2 fruit fly cellular contexts compared by ENCODE assay signal in the genomic region with DNA sequence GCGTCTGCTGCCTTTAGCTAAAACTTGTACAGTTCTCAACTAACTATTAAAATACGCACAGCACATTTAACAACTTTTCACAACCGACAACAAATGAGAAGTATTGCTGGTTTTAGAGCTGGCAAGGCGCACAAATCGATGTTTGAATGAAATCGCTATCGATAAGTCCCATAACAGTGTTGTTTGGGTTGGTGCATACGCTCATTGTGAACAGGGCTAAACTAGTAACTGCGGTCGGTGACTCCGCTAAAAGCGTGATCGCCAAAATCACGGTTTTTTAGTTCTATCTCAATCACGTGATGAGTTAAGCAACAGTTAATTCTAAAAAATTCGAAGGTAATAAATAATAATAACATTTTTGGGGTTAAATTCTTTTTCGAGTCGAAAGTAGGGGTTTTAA.
TF ChIP-seq lines count a peak whose summit lies in the region.

A gene (minus strand): TSS at position 110 of the 400 bp plus-strand sequence.

TF ChIP-seq in whole organism, adult, 20 proteins besides CTCF, POLR2A, EP300 and RAD21 (continued from another document):
- peak; percentile 59 for TF ChIP-seq Mnt (GFP tag; optimal IDR thresholded peaks at IDR 0.05; lab: Kevin White, UChicago)
- peak; percentile 30 for TF ChIP-seq CG1620 (GFP tag; optimal IDR thresholded peaks at IDR 0.05; lab: Kevin White, UChicago)

TF ChIP-seq in whole organism, embryonic, 481 proteins besides CTCF, POLR2A, EP300 and RAD21 (continued from another document and continues in another):
- peak; percentile 58 for TF ChIP-seq Mad (GFP tag; optimal IDR thresholded peaks at IDR 0.05; lab: Kevin White, UChicago)
- TF ChIP-seq CG4617 (GFP tag; optimal IDR thresholded peaks at IDR 0.05; lab: Kevin White, UChicago; ENCODE audit: borderline replicate concordance): peak; percentile 82
- TF ChIP-seq fru (optimal IDR thresholded peaks at IDR 0.05; lab: Kevin White, UChicago): no peak
- peak; percentile 38 for TF ChIP-seq sug (tag; optimal IDR thresholded peaks at IDR 0.05; lab: Kevin White, UChicago)
- TF ChIP-seq pzg (GFP tag; optimal IDR thresholded peaks at IDR 0.05; lab: Kevin White, UChicago): peak; percentile 97
- TF ChIP-seq dmrt99B (tag; optimal IDR thresholded peaks at IDR 0.05; lab: Kevin White, UChicago): no peak
- TF ChIP-seq CG3838 (GFP tag; optimal IDR thresholded peaks at IDR 0.05; lab: Kevin White, UChicago): no peak
- no peak for TF ChIP-seq CG11085 (GFP tag; IDR thresholded peaks at IDR 0.05; lab: Robert Waterston, UW)
- no peak for TF ChIP-seq CG5953 (GFP tag; IDR thresholded peaks at IDR 0.05; lab: Robert Waterston, UW)
- no peak for TF ChIP-seq CG10431 (GFP tag; optimal IDR thresholded peaks at IDR 0.05; lab: Kevin White, UChicago)
- TF ChIP-seq Oaz (GFP tag; IDR thresholded peaks at IDR 0.05; lab: Robert Waterston, UW): no peak
- TF ChIP-seq exex (tag; optimal IDR thresholded peaks at IDR 0.05; lab: Kevin White, UChicago): no peak
- TF ChIP-seq prd (optimal IDR thresholded peaks at IDR 0.05; lab: Kevin White, UChicago): no peak
- TF ChIP-seq prd (GFP tag; IDR thresholded peaks at IDR 0.05; lab: Robert Waterston, UW): no peak
- TF ChIP-seq Blimp-1 (GFP tag; optimal IDR thresholded peaks at IDR 0.05; lab: Kevin White, UChicago): no peak
- no peak for TF ChIP-seq da (GFP tag; optimal IDR thresholded peaks at IDR 0.05; lab: Kevin White, UChicago)
- TF ChIP-seq scrt (GFP tag; optimal IDR thresholded peaks at IDR 0.05; lab: Kevin White, UChicago): peak; percentile 65
- no peak for TF ChIP-seq Six4 (GFP tag; optimal IDR thresholded peaks at IDR 0.05; lab: Kevin White, UChicago)
- no peak for TF ChIP-seq PHDP (tag; optimal IDR thresholded peaks at IDR 0.05; lab: Kevin White, UChicago)
- no peak for TF ChIP-seq fd64A (GFP tag; optimal IDR thresholded peaks at IDR 0.05; lab: Kevin White, UChicago)
- peak; percentile 72; the same call in 2 of the 4 replicates for TF ChIP-seq chinmo (GFP tag; IDR thresholded peaks at IDR 0.05; lab: Robert Waterston, UW; ENCODE audit: partially characterized antibody)
- TF ChIP-seq CG18619 (GFP tag; optimal IDR thresholded peaks at IDR 0.05; lab: Kevin White, UChicago): no peak
- no peak for TF ChIP-seq CG31365 (tag; optimal IDR thresholded peaks at IDR 0.05; lab: Kevin White, UChicago)
- TF ChIP-seq CG1603 (tag; optimal IDR thresholded peaks at IDR 0.05; lab: Kevin White, UChicago): peak; percentile 94
- no peak for TF ChIP-seq CG17568 (GFP tag; optimal IDR thresholded peaks at IDR 0.05; lab: Kevin White, UChicago)
- no peak for TF ChIP-seq usp (GFP tag; optimal IDR thresholded peaks at IDR 0.05; lab: Kevin White, UChicago)
- TF ChIP-seq CG17359 (tag; optimal IDR thresholded peaks at IDR 0.05; lab: Kevin White, UChicago): no peak
- no peak for TF ChIP-seq CG18262 (tag; optimal IDR thresholded peaks at IDR 0.05; lab: Kevin White, UChicago)
- no peak for TF ChIP-seq fd102C (GFP tag; optimal IDR thresholded peaks at IDR 0.05; lab: Kevin White, UChicago)
- peak; percentile 94 for TF ChIP-seq CG6791 (GFP tag; IDR thresholded peaks at IDR 0.05; lab: Robert Waterston, UW; ENCODE audit: partially characterized antibody)
- no peak for TF ChIP-seq CG10209 (GFP tag; optimal IDR thresholded peaks at IDR 0.05; lab: Kevin White, UChicago)
- TF ChIP-seq CG7839 (tag; optimal IDR thresholded peaks at IDR 0.05; lab: Kevin White, UChicago): peak; percentile 14
- TF ChIP-seq aop (GFP tag; IDR thresholded peaks at IDR 0.05; lab: Robert Waterston, UW): no peak
- TF ChIP-seq CG3281 (GFP tag; optimal IDR thresholded peaks at IDR 0.05; lab: Kevin White, UChicago): no peak
- TF ChIP-seq CG13123 (GFP tag; optimal IDR thresholded peaks at IDR 0.05; lab: Kevin White, UChicago): peak; percentile 47
- TF ChIP-seq CG8924 (tag; optimal IDR thresholded peaks at IDR 0.05; lab: Kevin White, UChicago): peak; percentile 27
- peak; percentile 76 for TF ChIP-seq hb (GFP tag; IDR thresholded peaks at IDR 0.05; lab: Robert Waterston, UW; ENCODE audit: partially characterized antibody)
- TF ChIP-seq Sin3A (optimal IDR thresholded peaks at IDR 0.05; lab: Kevin White, UChicago): peak; percentile 41
- peak; percentile 55 for TF ChIP-seq grau (tag; optimal IDR thresholded peaks at IDR 0.05; lab: Kevin White, UChicago)
- no peak for TF ChIP-seq CG11247 (GFP tag; IDR thresholded peaks at IDR 0.05; lab: Robert Waterston, UW)
- peak; percentile 51 for TF ChIP-seq gem (tag; optimal IDR thresholded peaks at IDR 0.05; lab: Kevin White, UChicago)
- TF ChIP-seq tup (GFP tag; optimal IDR thresholded peaks at IDR 0.05; lab: Kevin White, UChicago): no peak
- TF ChIP-seq YL-1 (GFP tag; optimal IDR thresholded peaks at IDR 0.05; lab: Kevin White, UChicago): no peak
- TF ChIP-seq B-H1 (GFP tag; IDR thresholded peaks at IDR 0.05; lab: Robert Waterston, UW): no peak
- peak; percentile 58 for TF ChIP-seq CG2120 (GFP tag; optimal IDR thresholded peaks at IDR 0.05; lab: Kevin White, UChicago)
- peak; percentile 21 for TF ChIP-seq yki (optimal IDR thresholded peaks at IDR 0.05; lab: Kevin White, UChicago)
- TF ChIP-seq HmgZ (tag; optimal IDR thresholded peaks at IDR 0.05; lab: Kevin White, UChicago): peak; percentile 84
- TF ChIP-seq Drgx (GFP tag; IDR thresholded peaks at IDR 0.05; lab: Robert Waterston, UW): no peak
- TF ChIP-seq chn (GFP tag; optimal IDR thresholded peaks at IDR 0.05; lab: Kevin White, UChicago): peak; percentile 25
- no peak for TF ChIP-seq CG32772 (GFP tag; IDR thresholded peaks at IDR 0.05; lab: Robert Waterston, UW)
- TF ChIP-seq Atf-2 (GFP tag; optimal IDR thresholded peaks at IDR 0.05; lab: Kevin White, UChicago): no peak
- no peak for TF ChIP-seq emc (GFP tag; optimal IDR thresholded peaks at IDR 0.05; lab: Kevin White, UChicago)
- TF ChIP-seq Fer3 (tag; optimal IDR thresholded peaks at IDR 0.05; lab: Kevin White, UChicago): no peak
- peak; percentile 61; the same call in 1 of the 3 replicates for TF ChIP-seq CG11456 (GFP tag; IDR thresholded peaks at IDR 0.05; lab: Robert Waterston, UW)
- TF ChIP-seq CG7372 (GFP tag; IDR thresholded peaks at IDR 0.05; lab: Robert Waterston, UW): no peak
- TF ChIP-seq CG9437 (GFP tag; optimal IDR thresholded peaks at IDR 0.05; lab: Kevin White, UChicago): peak; percentile 5
- no peak for TF ChIP-seq grn (GFP tag; optimal IDR thresholded peaks at IDR 0.05; lab: Kevin White, UChicago)
- TF ChIP-seq Sox102F (GFP tag; optimal IDR thresholded peaks at IDR 0.05; lab: Kevin White, UChicago): no peak
- peak; percentile 27 for TF ChIP-seq gsb-n (tag; optimal IDR thresholded peaks at IDR 0.05; lab: Kevin White, UChicago)
- 0 out of 3 replicates have a peak, but pooled peaks have one; percentile 20 for TF ChIP-seq Dbx (GFP tag; IDR thresholded peaks at IDR 0.05; lab: Robert Waterston, UW)
- no peak for TF ChIP-seq eyg (GFP tag; optimal IDR thresholded peaks at IDR 0.05; lab: Kevin White, UChicago)
- TF ChIP-seq CG17361 (GFP tag; IDR thresholded peaks at IDR 0.05; lab: Robert Waterston, UW): no peak
- TF ChIP-seq Ets65A (GFP tag; lab: Kevin White, UChicago): peak; percentile 92
- no peak for TF ChIP-seq CrebB (tag; optimal IDR thresholded peaks at IDR 0.05; lab: Kevin White, UChicago)
- TF ChIP-seq kah (GFP tag; optimal IDR thresholded peaks at IDR 0.05; lab: Kevin White, UChicago): no peak
- no peak for TF ChIP-seq fd3F (GFP tag; optimal IDR thresholded peaks at IDR 0.05; lab: Kevin White, UChicago)
- TF ChIP-seq CG18599 (GFP tag; optimal IDR thresholded peaks at IDR 0.05; lab: Kevin White, UChicago): no peak
- 0 out of 2 replicates have a peak, but pooled peaks have one; percentile 22 for TF ChIP-seq wdn (GFP tag; IDR thresholded peaks at IDR 0.05; lab: Robert Waterston, UW)
- peak; percentile 0 for TF ChIP-seq Bteb2 (GFP tag; optimal IDR thresholded peaks at IDR 0.05; lab: Kevin White, UChicago)
- no peak for TF ChIP-seq MTF-1 (GFP tag; optimal IDR thresholded peaks at IDR 0.05; lab: Kevin White, UChicago; ENCODE audit: borderline replicate concordance)
- TF ChIP-seq CG12769 (tag; optimal IDR thresholded peaks at IDR 0.05; lab: Kevin White, UChicago): peak; percentile 23
- TF ChIP-seq Gug (GFP tag; IDR thresholded peaks at IDR 0.05; lab: Robert Waterston, UW): no peak; the same call in 3 of the 4 replicates
- TF ChIP-seq az2 (GFP tag; optimal IDR thresholded peaks at IDR 0.05; lab: Kevin White, UChicago): no peak
- TF ChIP-seq CG15269 (tag; optimal IDR thresholded peaks at IDR 0.05; lab: Kevin White, UChicago): no peak
- peak; percentile 68; the same call in 1 of the 3 replicates for TF ChIP-seq mld (GFP tag; IDR thresholded peaks at IDR 0.05; lab: Robert Waterston, UW; ENCODE audit: partially characterized antibody)
- TF ChIP-seq unc-4 (GFP tag; IDR thresholded peaks at IDR 0.05; lab: Robert Waterston, UW; ENCODE audit: partially characterized antibody): peak; percentile 83
- no peak for TF ChIP-seq CG10543 (GFP tag; optimal IDR thresholded peaks at IDR 0.05; lab: Kevin White, UChicago)
- no peak for TF ChIP-seq Dfd (GFP tag; optimal IDR thresholded peaks at IDR 0.05; lab: Kevin White, UChicago)
- peak; percentile 99 for TF ChIP-seq CG31441 (GFP tag; IDR thresholded peaks at IDR 0.05; lab: Robert Waterston, UW)
- TF ChIP-seq Dref (GFP tag; IDR thresholded peaks at IDR 0.05; lab: Robert Waterston, UW): peak; percentile 98
- no peak for TF ChIP-seq Kr (GFP tag; optimal IDR thresholded peaks at IDR 0.05; lab: Kevin White, UChicago)
- no peak for TF ChIP-seq al (GFP tag; IDR thresholded peaks at IDR 0.05; lab: Robert Waterston, UW)
- TF ChIP-seq caup (GFP tag; optimal IDR thresholded peaks at IDR 0.05; lab: Kevin White, UChicago; ENCODE audit: severe bottlenecking): peak; percentile 17
- peak; percentile 4 for TF ChIP-seq CG5245 (GFP tag; optimal IDR thresholded peaks at IDR 0.05; lab: Kevin White, UChicago)
- peak; percentile 63 for TF ChIP-seq Rfx (GFP tag; IDR thresholded peaks at IDR 0.05; lab: Robert Waterston, UW)
- no peak for TF ChIP-seq sim (GFP tag; IDR thresholded peaks at IDR 0.05; lab: Robert Waterston, UW)
- peak; percentile 51 for TF ChIP-seq Xbp1 (GFP tag; optimal IDR thresholded peaks at IDR 0.05; lab: Kevin White, UChicago)
- TF ChIP-seq CG9609 (GFP tag; optimal IDR thresholded peaks at IDR 0.05; lab: Kevin White, UChicago): peak; percentile 28
- no peak for TF ChIP-seq CG11093 (GFP tag; IDR thresholded peaks at IDR 0.05; lab: Robert Waterston, UW)
- peak; percentile 30 for TF ChIP-seq shn (GFP tag; optimal IDR thresholded peaks at IDR 0.05; lab: Kevin White, UChicago)
- TF ChIP-seq Lpt (GFP tag; optimal IDR thresholded peaks at IDR 0.05; lab: Kevin White, UChicago): no peak
- TF ChIP-seq Dek (tag; optimal IDR thresholded peaks at IDR 0.05; lab: Kevin White, UChicago): peak; percentile 54
- peak; percentile 32 for TF ChIP-seq CG13424 (tag; optimal IDR thresholded peaks at IDR 0.05; lab: Kevin White, UChicago)
- TF ChIP-seq CG6654 (GFP tag; optimal IDR thresholded peaks at IDR 0.05; lab: Kevin White, UChicago): no peak
- TF ChIP-seq CG17912 (GFP tag; optimal IDR thresholded peaks at IDR 0.05; lab: Kevin White, UChicago): peak; percentile 16
- TF ChIP-seq CG12155 (GFP tag; optimal IDR thresholded peaks at IDR 0.05; lab: Kevin White, UChicago): peak; percentile 34
- TF ChIP-seq row (GFP tag; IDR thresholded peaks at IDR 0.05; lab: Robert Waterston, UW): peak; percentile 81
- no peak for TF ChIP-seq cad (GFP tag; optimal IDR thresholded peaks at IDR 0.05; lab: Kevin White, UChicago)
- TF ChIP-seq pb (GFP tag; optimal IDR thresholded peaks at IDR 0.05; lab: Kevin White, UChicago): peak; percentile 37
- no peak for TF ChIP-seq Rx (GFP tag; IDR thresholded peaks at IDR 0.05; lab: Robert Waterston, UW)
- no peak for TF ChIP-seq CG1602 (GFP tag; optimal IDR thresholded peaks at IDR 0.05; lab: Kevin White, UChicago)
- no peak for TF ChIP-seq CG17612 (GFP tag; IDR thresholded peaks at IDR 0.05; lab: Robert Waterston, UW)
- TF ChIP-seq CG13775 (GFP tag; optimal IDR thresholded peaks at IDR 0.05; lab: Kevin White, UChicago): no peak
- no peak for TF ChIP-seq CG17328 (GFP tag; IDR thresholded peaks at IDR 0.05; lab: Robert Waterston, UW)
- peak; percentile 72 for TF ChIP-seq CG7987 (GFP tag; optimal IDR thresholded peaks at IDR 0.05; lab: Kevin White, UChicago)
- peak; percentile 79 for TF ChIP-seq zen2 (GFP tag; IDR thresholded peaks at IDR 0.05; lab: Robert Waterston, UW; ENCODE audit: partially characterized antibody)
- peak; percentile 44 for TF ChIP-seq bcd (GFP tag; optimal IDR thresholded peaks at IDR 0.05; lab: Kevin White, UChicago)
- TF ChIP-seq CG10565 (GFP tag; optimal IDR thresholded peaks at IDR 0.05; lab: Kevin White, UChicago): no peak
- TF ChIP-seq NC2α (GFP tag; optimal IDR thresholded peaks at IDR 0.05; lab: Kevin White, UChicago): no peak
- peak; percentile 25 for TF ChIP-seq mam (GFP tag; optimal IDR thresholded peaks at IDR 0.05; lab: Kevin White, UChicago)
- peak; percentile 81 for TF ChIP-seq Usf (GFP tag; optimal IDR thresholded peaks at IDR 0.05; lab: Kevin White, UChicago)
- TF ChIP-seq sna (GFP tag; IDR thresholded peaks at IDR 0.05; lab: Robert Waterston, UW; ENCODE audit: partially characterized antibody): peak; percentile 44
- TF ChIP-seq sens-2 (GFP tag; IDR thresholded peaks at IDR 0.05; lab: Robert Waterston, UW): no peak
- TF ChIP-seq vvl (GFP tag; IDR thresholded peaks at IDR 0.05; lab: Robert Waterston, UW): peak; percentile 9; the same call in 1 of the 2 replicates
- no peak for TF ChIP-seq abd-A (tag; optimal IDR thresholded peaks at IDR 0.05; lab: Kevin White, UChicago)
- TF ChIP-seq Awh (GFP tag; IDR thresholded peaks at IDR 0.05; lab: Robert Waterston, UW): no peak
- TF ChIP-seq cas (GFP tag; IDR thresholded peaks at IDR 0.05; lab: Robert Waterston, UW): no peak
- peak; percentile 55 for TF ChIP-seq lilli (GFP tag; optimal IDR thresholded peaks at IDR 0.05; lab: Kevin White, UChicago)
- TF ChIP-seq CkIIα-i1 (GFP tag; IDR thresholded peaks at IDR 0.05; lab: Robert Waterston, UW): no peak
- no peak for TF ChIP-seq CG5180 (GFP tag; optimal IDR thresholded peaks at IDR 0.05; lab: Kevin White, UChicago)
- no peak for TF ChIP-seq CG1529 (GFP tag; optimal IDR thresholded peaks at IDR 0.05; lab: Kevin White, UChicago)
- no peak for TF ChIP-seq Nf-YA (GFP tag; IDR thresholded peaks at IDR 0.05; lab: Robert Waterston, UW)
- TF ChIP-seq pho (GFP tag; optimal IDR thresholded peaks at IDR 0.05; lab: Kevin White, UChicago): peak; percentile 55
- no peak for TF ChIP-seq Atf3 (GFP tag; optimal IDR thresholded peaks at IDR 0.05; lab: Kevin White, UChicago)
- peak; percentile 42 for TF ChIP-seq Side (GFP tag; optimal IDR thresholded peaks at IDR 0.05; lab: Kevin White, UChicago)
- TF ChIP-seq peb (GFP tag; IDR thresholded peaks at IDR 0.05; lab: Robert Waterston, UW): no peak
- no peak for TF ChIP-seq schlank (tag; optimal IDR thresholded peaks at IDR 0.05; lab: Kevin White, UChicago)
